Worm (Caenorhabditis elegans) whole organism, L4 larva: ENCODE data around the gene Y22D7AL.3.

Source experiments
- D1046.2 ChIP-seq: fragments of 200-800 bp; sonication (Bioruptor generic); IDR thresholded peaks from 2 replicates; pipeline ENCODE4 v1.3.6; 2022; ENCODE audit warnings: missing genetic modification characterization, missing compliant biosample characterization
- F37D6.2 ChIP-seq: sonication (generic microtip); optimal IDR thresholded peaks from 2 replicates; lab custom pipeline; 2016; ENCODE audit warnings: mild to moderate bottlenecking, missing genetic modification characterization, missing compliant biosample characterization
- R02D3.7 ChIP-seq: fragments of 150-350 bp; sonication (generic microtip); optimal IDR thresholded peaks from 3 replicates; lab custom pipeline; 2014; ENCODE audit warnings: missing biosample characterization, missing genetic modification characterization
- T20F7.1 ChIP-seq: fragments of 200-800 bp; sonication (Bioruptor generic); optimal IDR thresholded peaks from 2 replicates; lab custom pipeline; 2018; ENCODE audit warnings: mild to moderate bottlenecking, missing genetic modification characterization, missing compliant biosample characterization
- ZK337.2 ChIP-seq: fragments of 200-800 bp; sonication (Bioruptor generic); IDR thresholded peaks from 2 replicates; pipeline ENCODE4 v1.3.6; 2022; ENCODE audit warnings: missing genetic modification reagents, missing genetic modification characterization, missing compliant biosample characterization
- aly-2 ChIP-seq: sonication (generic microtip); optimal IDR thresholded peaks from 2 replicates; lab custom pipeline; 2018; ENCODE audit warnings: missing biosample characterization, missing genetic modification characterization
- attf-4 ChIP-seq: sonication (generic microtip); optimal IDR thresholded peaks from 3 replicates; lab custom pipeline; 2017; ENCODE audit warnings: missing biosample characterization, missing genetic modification characterization
- ceh-44 ChIP-seq: fragments of 200-800 bp; sonication (Bioruptor generic); IDR thresholded peaks from 2 replicates; pipeline ENCODE4 v1.3.6; 2022; ENCODE audit warnings: missing genetic modification reagents, missing genetic modification characterization, missing compliant biosample characterization
- ceh-62 ChIP-seq: sonication (generic microtip); optimal IDR thresholded peaks from 2 replicates; lab custom pipeline; 2017; ENCODE audit warnings: missing biosample characterization, missing genetic modification characterization
- ceh-82 ChIP-seq: sonication (generic microtip); optimal IDR thresholded peaks from 2 replicates; lab custom pipeline; 2017; ENCODE audit warnings: missing biosample characterization, missing genetic modification characterization
- cey-2 ChIP-seq: sonication (generic microtip); optimal IDR thresholded peaks from 3 replicates; lab custom pipeline; 2017; ENCODE audit warnings: missing genetic modification characterization, mild to moderate bottlenecking, missing compliant biosample characterization, antibody characterized with exemption, borderline replicate concordance; ENCODE audit not compliant: insufficient read depth
- ctbp-1 ChIP-seq: fragments of 200-800 bp; sonication (Bioruptor generic); IDR thresholded peaks from 2 replicates; pipeline ENCODE4 v1.3.6; 2022; ENCODE audit warnings: missing genetic modification reagents, missing genetic modification characterization, missing compliant biosample characterization
- daf-12 ChIP-seq: fragments of 150-350 bp; optimal IDR thresholded peaks from 2 replicates; lab custom pipeline; 2014; ENCODE audit warnings: missing biosample characterization, missing genetic modification reagents, missing genetic modification characterization
- daf-16 ChIP-seq, 3 experiments: sonication (generic microtip); optimal IDR thresholded peaks; 2 replicates each; lab custom pipeline; 2016 to 2017; ENCODE audit warnings: missing genetic modification characterization in 3 of 3, missing genetic modification reagents in 3 of 3, mild to moderate bottlenecking in 2 of 3, missing compliant biosample characterization in 2 of 3, missing biosample characterization in 1 of 3, moderate library complexity in 1 of 3
- daf-19 ChIP-seq: fragments of 200-800 bp; sonication (Bioruptor generic); conservative IDR thresholded peaks from 2 replicates; pipeline ENCODE4 v1.3.6; 2022; ENCODE audit warnings: missing genetic modification characterization, missing compliant biosample characterization
- dmd-6 ChIP-seq: fragments of 200-800 bp; sonication (Bioruptor generic); IDR thresholded peaks from 2 replicates; pipeline ENCODE4 v1.3.6; 2022; ENCODE audit warnings: missing genetic modification reagents, missing genetic modification characterization, missing compliant biosample characterization
- dmd-8 ChIP-seq: fragments of 200-800 bp; sonication (Bioruptor generic); IDR thresholded peaks from 2 replicates; pipeline ENCODE4 v1.3.6; 2022; ENCODE audit warnings: missing genetic modification characterization, missing compliant biosample characterization
- dmd-9 ChIP-seq: fragments of 200-800 bp; sonication (Bioruptor generic); IDR thresholded peaks from 2 replicates; pipeline ENCODE4 v1.3.6; 2022; ENCODE audit warnings: missing genetic modification reagents, missing genetic modification characterization, missing compliant biosample characterization
- duxl-1 ChIP-seq: sonication (generic microtip); optimal IDR thresholded peaks from 2 replicates; lab custom pipeline; 2016; ENCODE audit warnings: mild to moderate bottlenecking, missing genetic modification characterization, moderate library complexity, missing compliant biosample characterization; ENCODE audit not compliant: poor library complexity
- dve-1 ChIP-seq: sonication (generic microtip); optimal IDR thresholded peaks from 2 replicates; lab custom pipeline; 2017; ENCODE audit warnings: antibody characterized with exemption, mild to moderate bottlenecking, missing genetic modification characterization, missing compliant biosample characterization; ENCODE audit not compliant: insufficient read depth
- fos-1 ChIP-seq: fragments of 150-350 bp; optimal IDR thresholded peaks from 2 replicates; lab custom pipeline; 2014; ENCODE audit warnings: missing biosample characterization, missing genetic modification characterization
- hlh-30 ChIP-seq: sonication (generic microtip); optimal IDR thresholded peaks from 2 replicates; lab custom pipeline; 2017; ENCODE audit warnings: antibody characterized with exemption, mild to moderate bottlenecking, missing genetic modification characterization, missing compliant biosample characterization; ENCODE audit not compliant: insufficient read depth
- hmg-1.1 ChIP-seq: fragments of 200-800 bp; sonication (Bioruptor generic); IDR thresholded peaks from 2 replicates; pipeline ENCODE4 v1.3.6; 2022; ENCODE audit warnings: missing genetic modification reagents, missing genetic modification characterization, missing compliant biosample characterization
- lim-7 ChIP-seq: fragments of 200-800 bp; sonication (Bioruptor generic); IDR thresholded peaks from 2 replicates; pipeline ENCODE4 v1.3.6; 2022; ENCODE audit warnings: missing genetic modification characterization, missing compliant biosample characterization
- lin-29 ChIP-seq: fragments of 200-800 bp; sonication (Bioruptor generic); IDR thresholded peaks from 2 replicates; pipeline ENCODE4 v1.3.6; 2022; ENCODE audit warnings: missing genetic modification reagents, missing genetic modification characterization, missing compliant biosample characterization
- lir-3 ChIP-seq: sonication (generic microtip); optimal IDR thresholded peaks from 2 replicates; lab custom pipeline; 2016; ENCODE audit warnings: mild to moderate bottlenecking, missing genetic modification characterization, missing compliant biosample characterization
- lsy-2 ChIP-seq, 2 experiments: fragments of 150-350 bp in 1 of 2; sonication (generic microtip) in 1 of 2; optimal IDR thresholded peaks; 2 replicates each; lab custom pipeline; 2014 to 2017; ENCODE audit warnings: missing biosample characterization in 2 of 2, missing genetic modification characterization in 2 of 2
- mep-1 ChIP-seq: fragments of 150-350 bp; sonication (generic microtip); optimal IDR thresholded peaks from 3 replicates; lab custom pipeline; 2014; ENCODE audit warnings: missing biosample characterization, missing genetic modification characterization
- mxl-2 ChIP-seq: fragments of 200-800 bp; sonication (Bioruptor generic); conservative IDR thresholded peaks from 2 replicates; pipeline ENCODE4 v1.3.6; 2022; ENCODE audit warnings: missing genetic modification reagents, missing genetic modification characterization, missing compliant biosample characterization
- nhr-10 ChIP-seq: fragments of 150-350 bp; optimal IDR thresholded peaks from 2 replicates; lab custom pipeline; 2014; ENCODE audit warnings: missing biosample characterization, missing genetic modification characterization
- nhr-25 ChIP-seq: sonication (generic microtip); optimal IDR thresholded peaks from 2 replicates; lab custom pipeline; 2017; ENCODE audit warnings: missing genetic modification characterization, mild to moderate bottlenecking, missing compliant biosample characterization, antibody characterized with exemption, moderate library complexity, borderline replicate concordance; ENCODE audit not compliant: insufficient read depth
- nhr-28 ChIP-seq: fragments of 150-350 bp; optimal IDR thresholded peaks from 2 replicates; lab custom pipeline; 2014; ENCODE audit warnings: missing biosample characterization, missing genetic modification characterization
- nhr-77 ChIP-seq: fragments of 150-350 bp; optimal IDR thresholded peaks from 2 replicates; lab custom pipeline; 2014; ENCODE audit warnings: missing biosample characterization, missing genetic modification characterization
- pha-4 ChIP-seq, 2 experiments: fragments of 150-350 bp in 1 of 2; fragments of 200-800 bp in 1 of 2; sonication (Bioruptor generic) in 1 of 2; IDR thresholded peaks in 1 of 2; optimal IDR thresholded peaks in 1 of 2; 2 replicates each; pipeline versions ENCODE4 v1.3.6 to Lab custom; 2014 to 2022; ENCODE audit warnings: missing genetic modification characterization in 2 of 2, missing genetic modification reagents in 2 of 2, missing biosample characterization in 1 of 2, missing compliant biosample characterization in 1 of 2
- php-3 ChIP-seq: fragments of 200-800 bp; sonication (Bioruptor generic); IDR thresholded peaks from 2 replicates; pipeline ENCODE4 v1.3.6; 2022; ENCODE audit warnings: missing genetic modification reagents, missing genetic modification characterization, missing compliant biosample characterization
- pqm-1 ChIP-seq: sonication (generic microtip); optimal IDR thresholded peaks from 2 replicates; lab custom pipeline; 2017; ENCODE audit warnings: missing biosample characterization, missing genetic modification characterization
- set-16 ChIP-seq: fragments of 200-800 bp; sonication (Bioruptor generic); IDR thresholded peaks from 2 replicates; pipeline ENCODE4 v1.3.6; 2022; ENCODE audit warnings: missing genetic modification reagents, missing genetic modification characterization, missing compliant biosample characterization
- skn-1 ChIP-seq: fragments of 150-350 bp; optimal IDR thresholded peaks from 2 replicates; lab custom pipeline; 2014; ENCODE audit warnings: missing biosample characterization, missing genetic modification characterization
- snpc-1.2 ChIP-seq: fragments of 200-800 bp; sonication (Bioruptor generic); IDR thresholded peaks from 2 replicates; pipeline ENCODE4 v1.3.6; 2022; ENCODE audit warnings: missing genetic modification reagents, missing genetic modification characterization, missing compliant biosample characterization
- snpc-4 ChIP-seq: fragments of 150-350 bp; optimal IDR thresholded peaks from 2 replicates; lab custom pipeline; 2014; ENCODE audit warnings: missing biosample characterization, missing genetic modification characterization
- spr-1 ChIP-seq: sonication (generic microtip); optimal IDR thresholded peaks from 2 replicates; lab custom pipeline; 2016; ENCODE audit warnings: mild to moderate bottlenecking, missing genetic modification characterization, missing compliant biosample characterization
- spr-3 ChIP-seq: fragments of 200-800 bp; sonication (Bioruptor generic); optimal IDR thresholded peaks from 2 replicates; lab custom pipeline; 2018; ENCODE audit warnings: mild to moderate bottlenecking, missing genetic modification characterization, missing compliant biosample characterization
- unc-130 ChIP-seq: sonication (generic microtip); optimal IDR thresholded peaks from 2 replicates; lab custom pipeline; 2016; ENCODE audit warnings: missing genetic modification reagents, missing genetic modification characterization, missing compliant biosample characterization
- vab-7 ChIP-seq: fragments of 200-800 bp; sonication (Bioruptor generic); IDR thresholded peaks from 2 replicates; pipeline ENCODE4 v1.3.6; 2022; ENCODE audit warnings: missing genetic modification reagents, missing genetic modification characterization, missing compliant biosample characterization
- zfp-2 ChIP-seq: sonication (generic microtip); optimal IDR thresholded peaks from 2 replicates; lab custom pipeline; 2016; ENCODE audit warnings: mild to moderate bottlenecking, missing genetic modification characterization, missing compliant biosample characterization
- zfp-3 ChIP-seq: fragments of 200-800 bp; sonication (Bioruptor generic); conservative IDR thresholded peaks from 2 replicates; pipeline ENCODE4 v1.3.6; 2022; ENCODE audit warnings: missing genetic modification reagents, missing genetic modification characterization, missing compliant biosample characterization
- ztf-11 ChIP-seq: fragments of 150-350 bp; optimal IDR thresholded peaks from 2 replicates; lab custom pipeline; 2014; ENCODE audit warnings: missing biosample characterization, missing genetic modification characterization
- ztf-7 ChIP-seq: fragments of 150-350 bp; optimal IDR thresholded peaks from 2 replicates; lab custom pipeline; 2014; ENCODE audit warnings: missing biosample characterization, missing genetic modification characterization

Gene Y22D7AL.3

ce11 chrIII:1616245-1617026 lies 24.8 kb upstream of the Y22D7AL.3 start:
- no peak for TF ChIP-seq attf-4 (tag; lab: Kevin White, UChicago)
- no peak for TF ChIP-seq daf-12 (tag; lab: Kevin White, UChicago)
- no peak for TF ChIP-seq T20F7.1 (GFP tag; lab: Kevin White, UChicago)
- TF ChIP-seq nhr-28 (tag; lab: Kevin White, UChicago): no peak
- TF ChIP-seq lsy-2 (tag; optimal IDR thresholded peaks at IDR 0.05; lab: Kevin White, UChicago): peak in 1 of 2 experiments; percentile 77
- no peak for TF ChIP-seq nhr-25 (tag; lab: Kevin White, UChicago)
- no peak for TF ChIP-seq dmd-8
- no peak for TF ChIP-seq pqm-1 (tag; lab: Kevin White, UChicago)
- no peak for TF ChIP-seq nhr-10 (tag; lab: Kevin White, UChicago)
- TF ChIP-seq zfp-3 (GFP tag; lab: Robert Waterston, UW): no peak
- peak; percentile 76 for TF ChIP-seq duxl-1 (tag; lab: Kevin White, UChicago)
- TF ChIP-seq nhr-77 (tag; lab: Kevin White, UChicago): no peak
- no peak for TF ChIP-seq fos-1
- TF ChIP-seq snpc-4 (tag; lab: Kevin White, UChicago): no peak
- peak; percentile 57; the same call in 1 of the 2 replicates for TF ChIP-seq php-3
- no peak for TF ChIP-seq mxl-2 (GFP tag; lab: Robert Waterston, UW)
- TF ChIP-seq hlh-30 (tag; lab: Kevin White, UChicago): peak; percentile 28
- TF ChIP-seq F37D6.2: no peak
- TF ChIP-seq ZK337.2 (GFP tag; lab: Robert Waterston, UW): no peak
- no peak for TF ChIP-seq zfp-2
- TF ChIP-seq lir-3: no peak
- TF ChIP-seq ctbp-1 (GFP tag; lab: Robert Waterston, UW): 0 out of 2 replicates have a peak, but pooled peaks have one; percentile 66
- no peak for TF ChIP-seq aly-2 (tag; lab: Kevin White, UChicago)
- no peak for TF ChIP-seq ceh-82
- TF ChIP-seq lim-7 (GFP tag; lab: Robert Waterston, UW): peak; percentile 65
- no peak for TF ChIP-seq cey-2 (tag; lab: Kevin White, UChicago)
- TF ChIP-seq daf-19: no peak
- peak; percentile 2 to 49 for TF ChIP-seq daf-16 (GFP tag; optimal IDR thresholded peaks at IDR 0.05; lab: Kevin White, UChicago)
- peak; percentile 14 for TF ChIP-seq daf-16 (tag; optimal IDR thresholded peaks at IDR 0.05; lab: Kevin White, UChicago)
- no peak for TF ChIP-seq ceh-62 (tag; lab: Kevin White, UChicago)
- TF ChIP-seq skn-1 (tag; lab: Kevin White, UChicago): no peak
- no peak for TF ChIP-seq dmd-9 (GFP tag; lab: Robert Waterston, UW)
- TF ChIP-seq R02D3.7 (tag; lab: Kevin White, UChicago): no peak
- TF ChIP-seq spr-3 (GFP tag; lab: Kevin White, UChicago): no peak
- TF ChIP-seq lin-29 (GFP tag; lab: Robert Waterston, UW): no peak
- TF ChIP-seq spr-1 (tag; lab: Kevin White, UChicago): peak; percentile 0
- peak; percentile 37 for TF ChIP-seq unc-130 (GFP tag; lab: Kevin White, UChicago)
- TF ChIP-seq mep-1 (tag; lab: Kevin White, UChicago): peak; percentile 59
- no peak for TF ChIP-seq hmg-1.1 (GFP tag; lab: Robert Waterston, UW)
- TF ChIP-seq dmd-6 (GFP tag; lab: Robert Waterston, UW): peak; percentile 21; the same call in 1 of the 2 replicates
- TF ChIP-seq snpc-1.2 (GFP tag; lab: Robert Waterston, UW): no peak
- TF ChIP-seq vab-7: peak; percentile 52; the same call in 1 of the 2 replicates
- TF ChIP-seq pha-4 (GFP tag; IDR thresholded peaks at IDR 0.05; lab: Robert Waterston, UW): peak; percentile 82
- no peak for TF ChIP-seq pha-4 (tag; optimal IDR thresholded peaks at IDR 0.05; lab: Kevin White, UChicago)
- no peak for TF ChIP-seq ztf-7 (tag; lab: Kevin White, UChicago)
- no peak for TF ChIP-seq D1046.2 (GFP tag; lab: Robert Waterston, UW)
- TF ChIP-seq ztf-11: no peak
- TF ChIP-seq dve-1 (tag; lab: Kevin White, UChicago): peak; percentile 18
- TF ChIP-seq set-16 (GFP tag; lab: Robert Waterston, UW): no peak
- no peak for TF ChIP-seq ceh-44 (GFP tag; lab: Robert Waterston, UW)
